Fruit fly (Drosophila melanogaster): ENCODE results near the gene sty.
A peak's percentile ranks its signal among the peaks of the same experiment; 100 is the strongest.

Gene sty

DNA sequence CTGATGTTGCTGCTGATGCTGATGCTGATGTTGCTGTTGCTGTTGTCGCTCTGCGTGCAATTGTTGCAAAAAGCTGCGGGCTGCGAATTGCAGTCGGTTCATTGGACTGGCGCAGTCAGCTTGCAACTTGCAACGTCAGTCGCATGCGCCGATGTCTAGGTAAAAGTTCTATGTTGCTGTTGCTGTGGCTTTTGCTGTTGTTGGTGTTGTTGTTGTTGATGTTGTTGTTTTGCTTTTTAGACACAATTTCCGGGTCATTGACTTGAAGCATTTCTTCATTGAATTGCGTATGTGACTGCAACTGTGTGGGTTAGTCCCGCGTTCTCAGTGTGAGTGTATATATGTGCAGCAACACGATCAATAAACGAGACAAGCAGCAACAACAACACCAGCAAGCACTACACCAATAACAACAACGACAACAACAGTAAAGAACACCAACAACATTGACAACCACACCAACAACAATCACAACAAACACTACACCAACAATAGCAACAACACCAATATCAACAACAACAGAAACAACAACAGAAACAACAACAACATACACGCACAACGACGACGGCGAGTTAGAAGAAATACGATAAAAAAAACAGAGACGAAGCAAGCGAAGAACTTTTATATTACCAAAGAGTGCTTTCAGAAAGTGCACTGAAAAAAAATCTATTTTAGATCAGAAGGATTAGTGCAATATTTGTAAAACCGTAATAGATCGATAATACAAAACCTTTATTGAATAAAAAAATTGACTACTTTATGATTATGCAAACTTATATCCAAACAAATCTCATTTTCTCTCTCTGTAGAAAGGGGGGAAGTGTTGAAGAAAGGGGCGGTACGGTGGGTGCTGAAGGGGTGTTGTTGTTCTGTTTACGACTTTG lies 30.5 kb downstream of the sty start (continued):
- peak; percentile 89 for TF ChIP-seq CG8924 (tag; optimal IDR thresholded peaks at IDR 0.05)
- TF ChIP-seq HLH3B (GFP tag; IDR thresholded peaks at IDR 0.05): peak; percentile 80
- no peak for TF ChIP-seq Bteb2 (GFP tag; optimal IDR thresholded peaks at IDR 0.05)
- TF ChIP-seq CG1832 (GFP tag; optimal IDR thresholded peaks at IDR 0.05): no peak
- peak; percentile 27; the same call in 1 of the 2 replicates for TF ChIP-seq CG6272 (GFP tag; IDR thresholded peaks at IDR 0.05)
- peak; percentile 79 for TF ChIP-seq CG17385 (GFP tag; optimal IDR thresholded peaks at IDR 0.05)
- TF ChIP-seq odd (GFP tag; optimal IDR thresholded peaks at IDR 0.05): peak; percentile 73
- TF ChIP-seq CG14710 (tag; optimal IDR thresholded peaks at IDR 0.05): peak; percentile 96
- no peak for TF ChIP-seq jing (GFP tag; optimal IDR thresholded peaks at IDR 0.05)
- TF ChIP-seq grau (tag; optimal IDR thresholded peaks at IDR 0.05): no peak
- TF ChIP-seq Chrac-16 (GFP tag; optimal IDR thresholded peaks at IDR 0.05): no peak
- no peak for TF ChIP-seq exex (tag; optimal IDR thresholded peaks at IDR 0.05)
- no peak for TF ChIP-seq CG4424 (GFP tag; optimal IDR thresholded peaks at IDR 0.05)
- TF ChIP-seq CG31365 (tag; optimal IDR thresholded peaks at IDR 0.05): no peak
- peak; percentile 61 for TF ChIP-seq Deaf1 (tag; optimal IDR thresholded peaks at IDR 0.05)
- TF ChIP-seq CG17612 (GFP tag; IDR thresholded peaks at IDR 0.05): 0 out of 2 replicates have a peak, but pooled peaks have one; percentile 4
- TF ChIP-seq H15 (GFP tag; IDR thresholded peaks at IDR 0.05): peak; percentile 63
- peak; percentile 74 for TF ChIP-seq kay (GFP tag; optimal IDR thresholded peaks at IDR 0.05)
- TF ChIP-seq Drgx (GFP tag; IDR thresholded peaks at IDR 0.05): peak; percentile 60
- TF ChIP-seq CG1647 (GFP tag; optimal IDR thresholded peaks at IDR 0.05): no peak
- no peak for TF ChIP-seq CG8478 (optimal IDR thresholded peaks at IDR 0.05)
- no peak for TF ChIP-seq HLHmδ (GFP tag; optimal IDR thresholded peaks at IDR 0.05)
- TF ChIP-seq sc (optimal IDR thresholded peaks at IDR 0.05): no peak
- no peak for TF ChIP-seq sc (GFP tag; optimal IDR thresholded peaks at IDR 0.05)
- no peak for TF ChIP-seq Doc2 (GFP tag; IDR thresholded peaks at IDR 0.05)
- TF ChIP-seq zfh1 (GFP tag; IDR thresholded peaks at IDR 0.05): peak; percentile 94
- peak; percentile 88 for TF ChIP-seq H2.0 (GFP tag; IDR thresholded peaks at IDR 0.05)
- no peak for TF ChIP-seq CG31388 (GFP tag; optimal IDR thresholded peaks at IDR 0.05)
- no peak for TF ChIP-seq Kr (GFP tag; optimal IDR thresholded peaks at IDR 0.05)
- TF ChIP-seq en (GFP tag; optimal IDR thresholded peaks at IDR 0.05): no peak
- TF ChIP-seq CG1792 (GFP tag; optimal IDR thresholded peaks at IDR 0.05): peak; percentile 80
- TF ChIP-seq CG16779 (GFP tag; IDR thresholded peaks at IDR 0.05): no peak
- TF ChIP-seq NC2β (GFP tag; optimal IDR thresholded peaks at IDR 0.05): no peak
- TF ChIP-seq ERR (GFP tag; optimal IDR thresholded peaks at IDR 0.05): no peak
- TF ChIP-seq CG7357 (GFP tag; IDR thresholded peaks at IDR 0.05): peak; percentile 39; the same call in 2 of the 3 replicates
- TF ChIP-seq fu2 (GFP tag; optimal IDR thresholded peaks at IDR 0.05): no peak
- TF ChIP-seq Hey (tag; optimal IDR thresholded peaks at IDR 0.05): no peak
- TF ChIP-seq Med (GFP tag): no peak
- TF ChIP-seq CG3281 (GFP tag; optimal IDR thresholded peaks at IDR 0.05): peak; percentile 39
- peak; percentile 56 for TF ChIP-seq CG11696 (GFP tag; IDR thresholded peaks at IDR 0.05)
- TF ChIP-seq CG3065 (GFP tag; optimal IDR thresholded peaks at IDR 0.05): no peak
- peak; percentile 76 for TF ChIP-seq CG5953 (GFP tag; IDR thresholded peaks at IDR 0.05)
- TF ChIP-seq CG13624 (GFP tag; optimal IDR thresholded peaks at IDR 0.05): no peak
- peak; percentile 77 for TF ChIP-seq CG3838 (GFP tag; optimal IDR thresholded peaks at IDR 0.05)
- TF ChIP-seq BtbVII (GFP tag; optimal IDR thresholded peaks at IDR 0.05): peak; percentile 41
- peak; percentile 78 for TF ChIP-seq ase (GFP tag; IDR thresholded peaks at IDR 0.05)
- no peak for TF ChIP-seq Hr3 (GFP tag; optimal IDR thresholded peaks at IDR 0.05)
- no peak for TF ChIP-seq CG30431 (GFP tag; optimal IDR thresholded peaks at IDR 0.05)
- TF ChIP-seq CG15011 (GFP tag; optimal IDR thresholded peaks at IDR 0.05): no peak
- TF ChIP-seq inv (GFP tag; IDR thresholded peaks at IDR 0.05; ENCODE audit: partially characterized antibody): no peak
- TF ChIP-seq wek (GFP tag; optimal IDR thresholded peaks at IDR 0.05): no peak
